Worm (Caenorhabditis elegans) whole organism, L1 larva: ENCODE results near the gene F11A5.17.

Experiments used
- C04F5.9 ChIP-seq: sonication (generic microtip); optimal IDR thresholded peaks from 2 replicates; lab custom pipeline; 2016; ENCODE audit warnings: missing genetic modification characterization, missing compliant biosample characterization
- C16A3.4 ChIP-seq: fragments of 150-350 bp; optimal IDR thresholded peaks from 2 replicates; lab custom pipeline; 2014; ENCODE audit warnings: missing biosample characterization, missing genetic modification characterization
- aha-1 ChIP-seq: fragments of 150-350 bp; optimal IDR thresholded peaks from 2 replicates; lab custom pipeline; 2014; ENCODE audit warnings: missing biosample characterization, missing genetic modification characterization
- alr-1 ChIP-seq: fragments of 200-800 bp; sonication (Bioruptor generic); optimal IDR thresholded peaks from 2 replicates; lab custom pipeline; 2018; ENCODE audit warnings: borderline replicate concordance, mild to moderate bottlenecking, missing genetic modification characterization, missing compliant biosample characterization
- aly-2 ChIP-seq: fragments of 150-350 bp; optimal IDR thresholded peaks from 2 replicates; lab custom pipeline; 2014; ENCODE audit warnings: missing biosample characterization, missing genetic modification characterization
- ama-1 ChIP-seq: fragments of 150-350 bp; optimal IDR thresholded peaks from 2 replicates; lab custom pipeline; 2014
- blmp-1 ChIP-seq: fragments of 150-350 bp; optimal IDR thresholded peaks from 2 replicates; lab custom pipeline; 2014; ENCODE audit warnings: missing biosample characterization, missing genetic modification characterization
- ceh-63 ChIP-seq: fragments of 200-800 bp; sonication (Bioruptor generic); optimal IDR thresholded peaks from 2 replicates; lab custom pipeline; 2018; ENCODE audit warnings: mild to moderate bottlenecking, missing genetic modification characterization, missing compliant biosample characterization
- ceh-82 ChIP-seq, 3 experiments: fragments of 150-350 bp in 1 of 3; sonication (generic microtip) in 2 of 3; optimal IDR thresholded peaks; 2 replicates each; lab custom pipeline; 2014 to 2017; ENCODE audit warnings: missing biosample characterization in 3 of 3, missing genetic modification characterization in 3 of 3
- ceh-90 ChIP-seq: sonication (generic microtip); optimal IDR thresholded peaks from 2 replicates; lab custom pipeline; 2016; ENCODE audit warnings: missing genetic modification characterization, missing compliant biosample characterization
- dpl-1 ChIP-seq, 3 experiments: fragments of 150-350 bp in 2 of 3; sonication (generic microtip) in 1 of 3; optimal IDR thresholded peaks; 2 replicates each; lab custom pipeline; 2014 to 2017; ENCODE audit warnings: missing biosample characterization in 3 of 3, missing genetic modification characterization in 3 of 3, missing genetic modification reagents in 3 of 3
- efl-1 ChIP-seq, 4 experiments: fragments of 150-350 bp; optimal IDR thresholded peaks in 3 of 4; peaks in 1 of 4; 1 replicate in 1 of 4; 2 replicates in 3 of 4; lab custom pipeline; 2014; ENCODE audit warnings: missing biosample characterization in 2 of 4, missing genetic modification characterization in 2 of 4, missing genetic modification reagents in 2 of 4
- efl-3 ChIP-seq: fragments of 200-800 bp; sonication (Bioruptor generic); optimal IDR thresholded peaks from 2 replicates; lab custom pipeline; 2018; ENCODE audit warnings: mild to moderate bottlenecking, missing genetic modification characterization, missing compliant biosample characterization
- egl-13 ChIP-seq: sonication (generic microtip); optimal IDR thresholded peaks from 2 replicates; lab custom pipeline; 2016; ENCODE audit warnings: missing genotype, missing genetic modification reagents, missing genetic modification characterization, missing compliant biosample characterization
- egl-27 ChIP-seq, 2 experiments: fragments of 150-350 bp in 1 of 2; sonication (generic microtip); optimal IDR thresholded peaks; 3 replicates each; lab custom pipeline; 2017 to 2018; ENCODE audit warnings: missing biosample characterization in 2 of 2, missing genetic modification characterization in 2 of 2, missing genetic modification reagents in 2 of 2
- elt-2 ChIP-seq: sonication (generic microtip); optimal IDR thresholded peaks from 2 replicates; lab custom pipeline; 2016; ENCODE audit warnings: missing genetic modification characterization, mild to moderate bottlenecking, inconsistent platforms, missing compliant biosample characterization, missing genetic modification reagents
- ets-5 ChIP-seq: fragments of 200-800 bp; sonication (Bioruptor generic); IDR thresholded peaks from 2 replicates; pipeline ENCODE4 v1.3.6; 2022; ENCODE audit warnings: missing genetic modification characterization, missing compliant biosample characterization
- fkh-10 ChIP-seq: sonication (generic microtip); optimal IDR thresholded peaks from 2 replicates; lab custom pipeline; 2017; ENCODE audit warnings: missing biosample characterization, missing genetic modification reagents, missing genetic modification characterization
- fos-1 ChIP-seq: fragments of 150-350 bp; optimal IDR thresholded peaks from 2 replicates; lab custom pipeline; 2014; ENCODE audit warnings: missing biosample characterization, missing genetic modification characterization
- hlh-17 ChIP-seq: fragments of 200-800 bp; sonication (Bioruptor generic); optimal IDR thresholded peaks from 2 replicates; lab custom pipeline; 2018; ENCODE audit warnings: missing genetic modification characterization, mild to moderate bottlenecking, missing compliant biosample characterization, moderate library complexity, borderline replicate concordance
- hlh-4 ChIP-seq: sonication (generic microtip); optimal IDR thresholded peaks from 2 replicates; lab custom pipeline; 2016; ENCODE audit warnings: mild to moderate bottlenecking, missing genetic modification characterization, missing compliant biosample characterization
- irx-1 ChIP-seq: sonication (generic microtip); optimal IDR thresholded peaks from 2 replicates; lab custom pipeline; 2016; ENCODE audit warnings: missing genetic modification characterization, missing compliant biosample characterization
- isw-1 ChIP-seq: fragments of 200-800 bp; sonication (Bioruptor generic); IDR thresholded peaks from 2 replicates; pipeline ENCODE4 v1.3.6; 2022; ENCODE audit warnings: missing genetic modification characterization, missing compliant biosample characterization
- lin-13 ChIP-seq: fragments of 150-350 bp; optimal IDR thresholded peaks from 2 replicates; lab custom pipeline; 2014; ENCODE audit warnings: missing biosample characterization, missing genetic modification reagents, missing genetic modification characterization
- lin-15B ChIP-seq: fragments of 150-350 bp; sonication (generic microtip); optimal IDR thresholded peaks from 3 replicates; lab custom pipeline; 2014; ENCODE audit warnings: missing biosample characterization, missing genetic modification characterization
- lin-39 ChIP-seq: fragments of 150-350 bp; optimal IDR thresholded peaks from 2 replicates; lab custom pipeline; 2014; ENCODE audit warnings: missing biosample characterization, missing genetic modification reagents, missing genetic modification characterization
- lir-3 ChIP-seq: sonication (generic microtip); optimal IDR thresholded peaks from 2 replicates; lab custom pipeline; 2016; ENCODE audit warnings: mild to moderate bottlenecking, missing genetic modification characterization, moderate library complexity, missing compliant biosample characterization; ENCODE audit not compliant: poor library complexity
- mab-9 ChIP-seq: fragments of 200-800 bp; sonication (Bioruptor generic); IDR thresholded peaks from 2 replicates; pipeline ENCODE4 v1.3.6; 2022; ENCODE audit warnings: missing genetic modification reagents, missing genetic modification characterization, missing compliant biosample characterization
- mef-2 ChIP-seq: fragments of 150-350 bp; optimal IDR thresholded peaks from 2 replicates; lab custom pipeline; 2014; ENCODE audit warnings: missing biosample characterization, missing genetic modification characterization
- mep-1 ChIP-seq: fragments of 150-350 bp; optimal IDR thresholded peaks from 2 replicates; lab custom pipeline; 2014; ENCODE audit warnings: missing biosample characterization, missing genetic modification characterization
- nhr-12 ChIP-seq: sonication (generic microtip); optimal IDR thresholded peaks from 2 replicates; lab custom pipeline; 2017; ENCODE audit warnings: missing biosample characterization, missing genetic modification characterization
- nhr-19 ChIP-seq: fragments of 200-800 bp; sonication (Bioruptor generic); conservative IDR thresholded peaks from 2 replicates; pipeline ENCODE4 v1.3.6; 2022; ENCODE audit warnings: missing genetic modification characterization, missing compliant biosample characterization
- nhr-20 ChIP-seq: sonication (generic microtip); optimal IDR thresholded peaks from 2 replicates; lab custom pipeline; 2016; ENCODE audit warnings: mild to moderate bottlenecking, missing genetic modification characterization, missing compliant biosample characterization
- nhr-71 ChIP-seq: sonication (generic microtip); optimal IDR thresholded peaks from 2 replicates; lab custom pipeline; 2016; ENCODE audit warnings: mild to moderate bottlenecking, missing genetic modification characterization, moderate library complexity, missing compliant biosample characterization
- nhr-84 ChIP-seq: sonication (generic microtip); optimal IDR thresholded peaks from 2 replicates; lab custom pipeline; 2017; ENCODE audit warnings: missing biosample characterization, missing genetic modification characterization
- nhr-90 ChIP-seq: sonication (generic microtip); optimal IDR thresholded peaks from 2 replicates; lab custom pipeline; 2016; ENCODE audit warnings: mild to moderate bottlenecking, missing genetic modification characterization, missing compliant biosample characterization; ENCODE audit not compliant: poor library complexity
- pag-3 ChIP-seq: sonication (generic microtip); optimal IDR thresholded peaks from 2 replicates; lab custom pipeline; 2017; ENCODE audit warnings: missing genetic modification characterization, mild to moderate bottlenecking, missing compliant biosample characterization, antibody characterized with exemption, borderline replicate concordance; ENCODE audit not compliant: insufficient read depth
- rnt-1 ChIP-seq: sonication (generic microtip); optimal IDR thresholded peaks from 2 replicates; lab custom pipeline; 2016; ENCODE audit warnings: mild to moderate bottlenecking, missing genetic modification characterization, moderate library complexity, missing compliant biosample characterization
- skn-1 ChIP-seq: fragments of 150-350 bp; optimal IDR thresholded peaks from 2 replicates; lab custom pipeline; 2014; ENCODE audit warnings: missing biosample characterization, missing genetic modification characterization
- snpc-4 ChIP-seq: fragments of 150-350 bp; optimal IDR thresholded peaks from 2 replicates; lab custom pipeline; 2014; ENCODE audit warnings: missing biosample characterization, missing genetic modification characterization
- sox-4 ChIP-seq: sonication (generic microtip); optimal IDR thresholded peaks from 2 replicates; lab custom pipeline; 2016; ENCODE audit warnings: missing genetic modification characterization, missing compliant biosample characterization
- sptf-1 ChIP-seq: fragments of 150-350 bp; optimal IDR thresholded peaks from 2 replicates; lab custom pipeline; 2014; ENCODE audit warnings: missing biosample characterization, missing genetic modification characterization
- sup-37 ChIP-seq: fragments of 200-800 bp; sonication (Bioruptor generic); optimal IDR thresholded peaks from 2 replicates; lab custom pipeline; 2018; ENCODE audit warnings: mild to moderate bottlenecking, missing genetic modification characterization, missing compliant biosample characterization
- tbx-2 ChIP-seq: sonication (generic microtip); optimal IDR thresholded peaks from 2 replicates; lab custom pipeline; 2016; ENCODE audit warnings: missing genetic modification characterization, missing compliant biosample characterization
- tlp-1 ChIP-seq: fragments of 150-350 bp; optimal IDR thresholded peaks from 2 replicates; lab custom pipeline; 2014; ENCODE audit warnings: missing biosample characterization, missing genetic modification characterization
- unc-130 ChIP-seq: fragments of 150-350 bp; optimal IDR thresholded peaks from 2 replicates; lab custom pipeline; 2017; ENCODE audit warnings: missing biosample characterization, missing genetic modification characterization, inconsistent platforms
- unc-30 ChIP-seq: sonication (generic microtip); optimal IDR thresholded peaks from 2 replicates; lab custom pipeline; 2017; ENCODE audit warnings: missing biosample characterization, missing genetic modification characterization
- unc-62 ChIP-seq: fragments of 150-350 bp; optimal IDR thresholded peaks from 2 replicates; lab custom pipeline; 2014; ENCODE audit warnings: missing biosample characterization, missing genetic modification reagents, missing genetic modification characterization
- unc-86 ChIP-seq: sonication (generic microtip); optimal IDR thresholded peaks from 2 replicates; lab custom pipeline; 2016; ENCODE audit warnings: missing genetic modification characterization, missing compliant biosample characterization
- unc-98 ChIP-seq: fragments of 200-800 bp; sonication (Bioruptor generic); IDR thresholded peaks from 2 replicates; pipeline ENCODE4 v1.3.6; 2022; ENCODE audit warnings: missing genetic modification characterization, missing compliant biosample characterization
- vab-15 ChIP-seq: sonication (generic microtip); optimal IDR thresholded peaks from 2 replicates; lab custom pipeline; 2017; ENCODE audit warnings: missing genotype, mild to moderate bottlenecking, missing genetic modification characterization, missing compliant biosample characterization
- xbp-1 ChIP-seq: sonication (generic microtip); optimal IDR thresholded peaks from 2 replicates; lab custom pipeline; 2016; ENCODE audit warnings: missing genetic modification characterization, missing compliant biosample characterization
- ztf-11 ChIP-seq, 2 experiments: sonication (generic microtip); optimal IDR thresholded peaks; 2 replicates each; lab custom pipeline; 2016 to 2017; ENCODE audit warnings: missing genetic modification characterization in 2 of 2, missing biosample characterization in 1 of 2, missing compliant biosample characterization in 1 of 2
- ztf-4 ChIP-seq: fragments of 150-350 bp; optimal IDR thresholded peaks from 2 replicates; lab custom pipeline; 2014; ENCODE audit warnings: missing biosample characterization, missing genetic modification characterization

Gene F11A5.17

ce11 chrV:16213323-16213722, 11.5 kb downstream of the F11A5.17 start:
- no peak for TF ChIP-seq mef-2 (tag; lab: Kevin White, UChicago)
- TF ChIP-seq unc-86 (tag; lab: Kevin White, UChicago) = no peak
- TF ChIP-seq hlh-17 = no peak
- no peak for TF ChIP-seq sox-4 (tag; lab: Kevin White, UChicago)
- TF ChIP-seq lir-3 (tag; lab: Kevin White, UChicago) = no peak
- TF ChIP-seq fos-1 (tag; lab: Kevin White, UChicago) = no peak
- no peak for TF ChIP-seq pag-3 (tag; lab: Kevin White, UChicago)
- TF ChIP-seq efl-1 (optimal IDR thresholded peaks at IDR 0.05; lab: Kevin White, UChicago) = no peak
- TF ChIP-seq efl-1 (GFP tag; optimal IDR thresholded peaks at IDR 0.05 in 1 of 2; lab: Kevin White, UChicago) = no peak
- no peak for TF ChIP-seq egl-13 (tag; lab: Kevin White, UChicago)
- no peak for TF ChIP-seq ztf-4 (tag; lab: Kevin White, UChicago)
- no peak for TF ChIP-seq unc-98
- no peak for TF ChIP-seq aha-1 (tag; lab: Kevin White, UChicago)
- no peak for TF ChIP-seq unc-62 (GFP tag; lab: Kevin White, UChicago)
- TF ChIP-seq nhr-12 (tag; lab: Kevin White, UChicago) = no peak
- TF ChIP-seq ceh-63 (GFP tag; lab: Kevin White, UChicago) = no peak
- TF ChIP-seq alr-1 (tag; lab: Kevin White, UChicago) = no peak
- TF ChIP-seq tbx-2 = no peak
- TF ChIP-seq irx-1 (tag; lab: Kevin White, UChicago) = no peak
- TF ChIP-seq nhr-90 = peak; percentile 10
- peak; percentile 86 for TF ChIP-seq nhr-20
- peak in 1 of 3 experiments; percentile 3 for TF ChIP-seq dpl-1 (GFP tag; optimal IDR thresholded peaks at IDR 0.05; lab: Kevin White, UChicago)
- TF ChIP-seq elt-2 (tag; lab: Kevin White, UChicago) = no peak
- no peak for TF ChIP-seq tlp-1
- TF ChIP-seq mep-1 (tag; lab: Kevin White, UChicago) = no peak
- no peak for TF ChIP-seq sptf-1 (tag; lab: Kevin White, UChicago)
- TF ChIP-seq ama-1 = no peak
- no peak for TF ChIP-seq xbp-1 (tag; lab: Kevin White, UChicago)
- no peak for TF ChIP-seq ceh-82 (tag; optimal IDR thresholded peaks at IDR 0.05; lab: Kevin White, UChicago)
- TF ChIP-seq efl-3 (GFP tag; lab: Kevin White, UChicago) = no peak
- no peak for TF ChIP-seq lin-39
- TF ChIP-seq C04F5.9 (tag; lab: Kevin White, UChicago) = no peak
- TF ChIP-seq aly-2 = no peak
- no peak for TF ChIP-seq nhr-84 (tag; lab: Kevin White, UChicago)
- peak; percentile 75 for TF ChIP-seq nhr-19
- TF ChIP-seq ceh-90 = no peak
- no peak for TF ChIP-seq fkh-10
- peak; percentile 85 for TF ChIP-seq blmp-1
- no peak for TF ChIP-seq unc-130 (tag; lab: Kevin White, UChicago)
- TF ChIP-seq hlh-4 (tag; lab: Kevin White, UChicago) = no peak
- no peak for TF ChIP-seq isw-1 (GFP tag; lab: Robert Waterston, UW)
- TF ChIP-seq C16A3.4 = no peak
- no peak for TF ChIP-seq sup-37 (GFP tag; lab: Kevin White, UChicago)
- no peak for TF ChIP-seq egl-27 (tag; optimal IDR thresholded peaks at IDR 0.05; lab: Kevin White, UChicago)
- TF ChIP-seq rnt-1 (tag; lab: Kevin White, UChicago) = no peak
- TF ChIP-seq mab-9 (GFP tag; lab: Robert Waterston, UW) = no peak
- no peak for TF ChIP-seq lin-13 (GFP tag; lab: Kevin White, UChicago)
- no peak for TF ChIP-seq unc-30 (tag; lab: Kevin White, UChicago)
- peak; percentile 69 for TF ChIP-seq nhr-71
- TF ChIP-seq ets-5 = no peak
- no peak for TF ChIP-seq skn-1 (tag; lab: Kevin White, UChicago)
- no peak for TF ChIP-seq vab-15 (tag; lab: Kevin White, UChicago)
- no peak for TF ChIP-seq snpc-4 (tag; lab: Kevin White, UChicago)
- no peak for TF ChIP-seq lin-15B (tag; lab: Kevin White, UChicago)
- no peak for TF ChIP-seq ztf-11 (tag; optimal IDR thresholded peaks at IDR 0.05; lab: Kevin White, UChicago)
